Fruit fly (Drosophila melanogaster): ENCODE data around the gene NetB.

- TF ChIP-seq CG14711 (tag; optimal IDR thresholded peaks at IDR 0.05): no peak
- TF ChIP-seq CG33017 (tag; optimal IDR thresholded peaks at IDR 0.05): no peak
- no peak for TF ChIP-seq CG11617 (GFP tag; optimal IDR thresholded peaks at IDR 0.05)
- TF ChIP-seq Hr96 (GFP tag; optimal IDR thresholded peaks at IDR 0.05): no peak
- no peak for TF ChIP-seq ovo (GFP tag; optimal IDR thresholded peaks at IDR 0.05)
- TF ChIP-seq kay (GFP tag; ENCODE audit: borderline replicate concordance): no peak
- TF ChIP-seq cic (GFP tag; optimal IDR thresholded peaks at IDR 0.05): no peak
- no peak for TF ChIP-seq Clk (GFP tag; optimal IDR thresholded peaks at IDR 0.05)
- TF ChIP-seq CG12768 (GFP tag; optimal IDR thresholded peaks at IDR 0.05): no peak
Measured at dm6 chrX:14749086-14749874, at the start of gene NetB.
